Worm (Caenorhabditis elegans) whole organism, early embryonic: ENCODE results near the gene fbxc-32.
"Not testable (repeated sequence)": the region's sequence is repeated elsewhere in the genome, so short reads cannot be mapped to it uniquely, and the experiment has no call there.

Experiments used
- B0310.2 ChIP-seq: sonication (generic microtip); optimal IDR thresholded peaks from 2 replicates; lab custom pipeline; 2016; ENCODE audit warnings: mild to moderate bottlenecking, missing genetic modification characterization, missing compliant biosample characterization
- F13C5.2 ChIP-seq: sonication (generic microtip); optimal IDR thresholded peaks from 2 replicates; lab custom pipeline; 2017; ENCODE audit warnings: mild to moderate bottlenecking, missing genetic modification characterization, inconsistent platforms, missing compliant biosample characterization
- aly-1 ChIP-seq: sonication (generic microtip); optimal IDR thresholded peaks from 2 replicates; lab custom pipeline; 2016; ENCODE audit warnings: missing genetic modification characterization, missing compliant biosample characterization
- ama-1 ChIP-seq: fragments of 150-350 bp; optimal IDR thresholded peaks from 2 replicates; lab custom pipeline; 2014
- ceh-13 ChIP-seq: fragments of 200-800 bp; sonication (Bioruptor generic); optimal IDR thresholded peaks from 2 replicates; lab custom pipeline; 2018; ENCODE audit warnings: mild to moderate bottlenecking, missing genetic modification characterization, missing compliant biosample characterization
- ceh-36 ChIP-seq: sonication (generic microtip); optimal IDR thresholded peaks from 2 replicates; lab custom pipeline; 2016; ENCODE audit warnings: missing genetic modification characterization, inconsistent platforms, missing compliant biosample characterization
- ets-7 ChIP-seq: sonication (generic microtip); optimal IDR thresholded peaks from 2 replicates; lab custom pipeline; 2016; ENCODE audit warnings: missing genotype, missing genetic modification characterization, missing compliant biosample characterization
- flt-1 ChIP-seq: fragments of 200-800 bp; sonication (Bioruptor generic); IDR thresholded peaks from 2 replicates; pipeline ENCODE4 v1.3.6; 2022; ENCODE audit warnings: missing genetic modification characterization, missing compliant biosample characterization
- hmbx-1 ChIP-seq: sonication (generic microtip); optimal IDR thresholded peaks from 2 replicates; lab custom pipeline; 2016; ENCODE audit warnings: mild to moderate bottlenecking, missing genetic modification characterization, missing compliant biosample characterization
- hmg-4 ChIP-seq: fragments of 200-800 bp; sonication (Bioruptor generic); optimal IDR thresholded peaks from 2 replicates; lab custom pipeline; 2018; ENCODE audit warnings: mild to moderate bottlenecking, missing genetic modification characterization, missing compliant biosample characterization
- hnd-1 ChIP-seq: sonication (generic microtip); optimal IDR thresholded peaks from 2 replicates; lab custom pipeline; 2016; ENCODE audit warnings: missing genetic modification characterization, missing compliant biosample characterization
- pes-1 ChIP-seq: fragments of 200-800 bp; sonication (Bioruptor generic); IDR thresholded peaks from 2 replicates; pipeline ENCODE4 v1.3.6; 2022; ENCODE audit warnings: missing genetic modification reagents, missing genetic modification characterization, missing compliant biosample characterization
- scrt-1 ChIP-seq: fragments of 200-800 bp; sonication (Bioruptor generic); IDR thresholded peaks from 2 replicates; pipeline ENCODE4 v1.3.6; 2022; ENCODE audit warnings: missing genetic modification characterization, missing compliant biosample characterization
- sea-1 ChIP-seq: fragments of 200-800 bp; sonication (Bioruptor generic); conservative IDR thresholded peaks from 2 replicates; pipeline ENCODE4 v1.3.6; 2022; ENCODE audit warnings: missing genetic modification characterization, missing compliant biosample characterization
- tbx-11 ChIP-seq: fragments of 200-800 bp; sonication (Bioruptor generic); IDR thresholded peaks from 2 replicates; pipeline ENCODE4 v1.3.6; 2022; ENCODE audit warnings: missing genetic modification characterization, missing compliant biosample characterization
- tbx-37 ChIP-seq: fragments of 200-800 bp; sonication (Bioruptor generic); conservative IDR thresholded peaks from 2 replicates; pipeline ENCODE4 v1.3.6; 2022; ENCODE audit warnings: missing genetic modification reagents, missing genetic modification characterization, missing compliant biosample characterization
- tra-4 ChIP-seq: sonication (generic microtip); optimal IDR thresholded peaks from 2 replicates; lab custom pipeline; 2017; ENCODE audit warnings: missing genetic modification characterization, missing compliant biosample characterization

The fbxc-32 gene

ce11 chrII:948091-948490 lies at the start of gene fbxc-32:
fbxc-32 (minus strand) TSS chrII:948191.
- no peak for TF ChIP-seq ceh-36 (tag; lab: Kevin White, UChicago)
- TF ChIP-seq F13C5.2 (tag; lab: Kevin White, UChicago) = no peak

- not testable (repeated sequence) for TF ChIP-seq ets-7 (tag; lab: Kevin White, UChicago); tbx-37; ama-1 (lab: Kevin White, UChicago)
Observed at ce11 chrII:996112-996511, 48.1 kb upstream of the fbxc-32 start, which contains the start of gene F45D11.11. F45D11.11 (minus strand) TSS chrII:996212.

- not testable (repeated sequence) for TF ChIP-seq hmbx-1; flt-1 (GFP tag; lab: Robert Waterston, UW); ceh-13 (GFP tag; lab: Kevin White, UChicago)
Observed at ce11 chrII:994231-994630, 46.2 kb upstream of the fbxc-32 start, which contains the start of gene F45D11.7. F45D11.7 (plus strand) TSS chrII:994531.

- no peak for TF ChIP-seq aly-1 (tag; lab: Kevin White, UChicago)
- TF ChIP-seq flt-1 (GFP tag; lab: Robert Waterston, UW) = no peak
- TF ChIP-seq hmg-4 (GFP tag; lab: Kevin White, UChicago) = no peak
- TF ChIP-seq ets-7 (tag; lab: Kevin White, UChicago) = no peak
- no peak for TF ChIP-seq B0310.2 (tag; lab: Kevin White, UChicago)
- no peak for TF ChIP-seq tbx-11 (GFP tag; lab: Robert Waterston, UW)
- TF ChIP-seq tbx-37 = no peak
- no peak for TF ChIP-seq F13C5.2 (tag; lab: Kevin White, UChicago)
- TF ChIP-seq ceh-36 (tag; lab: Kevin White, UChicago) = no peak
- TF ChIP-seq ceh-13 (GFP tag; lab: Kevin White, UChicago) = no peak
- TF ChIP-seq tra-4 = no peak
- TF ChIP-seq ama-1 (lab: Kevin White, UChicago) = no peak
- no peak for TF ChIP-seq pes-1
- no peak for TF ChIP-seq hmbx-1
- TF ChIP-seq scrt-1 (GFP tag; lab: Robert Waterston, UW) = no peak
Observed at ce11 chrII:991300-991699, 43.3 kb upstream of the fbxc-32 start, which contains the start of gene fbxc-42. fbxc-42 (plus strand) TSS chrII:991600.

- TF ChIP-seq ceh-36 (tag; lab: Kevin White, UChicago) (no peak), tbx-11 (GFP tag; lab: Robert Waterston, UW) (no peak), tra-4 (no peak), flt-1 (GFP tag; lab: Robert Waterston, UW) (no peak), ets-7 (tag; lab: Kevin White, UChicago) (no peak), pes-1 (no peak), B0310.2 (tag; lab: Kevin White, UChicago) (no peak), ama-1 (lab: Kevin White, UChicago) (no peak), hmg-4 (GFP tag; lab: Kevin White, UChicago) (no peak), sea-1 (GFP tag; lab: Robert Waterston, UW) (no peak), hnd-1 (tag; lab: Kevin White, UChicago) (no peak)
Observed at ce11 chrII:988437-988836, 40.4 kb upstream of the fbxc-32 start, which contains the start of gene fbxc-39. fbxc-39 (plus strand) TSS chrII:988737.

- not testable (repeated sequence) for TF ChIP-seq hmbx-1; tbx-37; F13C5.2 (tag; lab: Kevin White, UChicago)
Observed at ce11 chrII:985703-986102, 37.7 kb upstream of the fbxc-32 start, which contains the start of gene fbxc-40. fbxc-40 (plus strand) TSS chrII:986003.

ce11 chrII:982842-983241 lies 34.9 kb upstream of the fbxc-32 start, which contains the start of gene srh-274:
srh-274 (plus strand) TSS chrII:983142.
- TF ChIP-seq hmg-4 (GFP tag; lab: Kevin White, UChicago) (no peak), tbx-37 (no peak), hmbx-1 (no peak), ceh-36 (tag; lab: Kevin White, UChicago) (no peak), flt-1 (GFP tag; lab: Robert Waterston, UW) (no peak), F13C5.2 (tag; lab: Kevin White, UChicago) (no peak)

- TF ChIP-seq ama-1 (lab: Kevin White, UChicago) = no peak
- no peak for TF ChIP-seq F13C5.2 (tag; lab: Kevin White, UChicago)
- no peak for TF ChIP-seq hnd-1 (tag; lab: Kevin White, UChicago)
- no peak for TF ChIP-seq sea-1 (GFP tag; lab: Robert Waterston, UW)
- TF ChIP-seq pes-1 = no peak
- no peak for TF ChIP-seq tra-4
- TF ChIP-seq aly-1 (tag; lab: Kevin White, UChicago) = no peak
- TF ChIP-seq scrt-1 (GFP tag; lab: Robert Waterston, UW) = no peak
- no peak for TF ChIP-seq hmbx-1
- no peak for TF ChIP-seq ets-7 (tag; lab: Kevin White, UChicago)
- TF ChIP-seq flt-1 (GFP tag; lab: Robert Waterston, UW) = no peak
- TF ChIP-seq tbx-11 (GFP tag; lab: Robert Waterston, UW) = no peak
- no peak for TF ChIP-seq ceh-36 (tag; lab: Kevin White, UChicago)
Observed at ce11 chrII:979135-979534, 31.1 kb upstream of the fbxc-32 start, which contains the start of the genes fbxc-17 and fbxc-15. fbxc-17 (minus strand) TSS chrII:979235. fbxc-15 (plus strand) TSS chrII:979423.

ce11 chrII:973999-974398 lies 26.0 kb upstream of the fbxc-32 start, which contains the start of gene fbxc-14:
fbxc-14 (plus strand) TSS chrII:974299.
- TF ChIP-seq pes-1 = no peak
- TF ChIP-seq tbx-37 = no peak
- no peak for TF ChIP-seq tbx-11 (GFP tag; lab: Robert Waterston, UW)
- TF ChIP-seq hmbx-1 = no peak
- no peak for TF ChIP-seq B0310.2 (tag; lab: Kevin White, UChicago)
- TF ChIP-seq ceh-13 (GFP tag; lab: Kevin White, UChicago) = no peak
- no peak for TF ChIP-seq scrt-1 (GFP tag; lab: Robert Waterston, UW)
- no peak for TF ChIP-seq flt-1 (GFP tag; lab: Robert Waterston, UW)
- no peak for TF ChIP-seq hnd-1 (tag; lab: Kevin White, UChicago)
- no peak for TF ChIP-seq aly-1 (tag; lab: Kevin White, UChicago)
- no peak for TF ChIP-seq ceh-36 (tag; lab: Kevin White, UChicago)
- TF ChIP-seq sea-1 (GFP tag; lab: Robert Waterston, UW) = no peak
- TF ChIP-seq tra-4 = no peak
